Fruit fly (Drosophila melanogaster): Measurements from ENCODE around the gene spas.

spas gene

dm6 chr3R:24038736-24039556, 931 bp downstream of the spas start, which contains the start of gene Miro:
Miro (minus strand) TSS chr3R:24038847.
- peak; percentile 57 for TF ChIP-seq Sox14 (GFP tag; optimal IDR thresholded peaks at IDR 0.05)
- peak; percentile 14 for TF ChIP-seq CG34406 (GFP tag; optimal IDR thresholded peaks at IDR 0.05)
- TF ChIP-seq CG16779 (tag; optimal IDR thresholded peaks at IDR 0.05) = no peak
- no peak for TF ChIP-seq Eip75B (GFP tag; optimal IDR thresholded peaks at IDR 0.05)
- peak; percentile 46; the same call in 2 of the 3 replicates for TF ChIP-seq CG6163 (GFP tag; IDR thresholded peaks at IDR 0.05)
- TF ChIP-seq achi (GFP tag; optimal IDR thresholded peaks at IDR 0.05) = peak; percentile 30
- TF ChIP-seq svp (GFP tag) = peak; percentile 78
- no peak for TF ChIP-seq net (GFP tag; optimal IDR thresholded peaks at IDR 0.05)
- no peak for TF ChIP-seq CG31627 (GFP tag; optimal IDR thresholded peaks at IDR 0.05)
- TF ChIP-seq cyc (GFP tag; optimal IDR thresholded peaks at IDR 0.05) = no peak
- TF ChIP-seq Eip78C (GFP tag) = peak; percentile 82
- no peak for TF ChIP-seq Smox (GFP tag; optimal IDR thresholded peaks at IDR 0.05)
- TF ChIP-seq CG6276 (GFP tag; optimal IDR thresholded peaks at IDR 0.05) = no peak
- no peak for TF ChIP-seq CG11902 (GFP tag; optimal IDR thresholded peaks at IDR 0.05)
- peak; percentile 64 to 74 for TF ChIP-seq ss (GFP tag; optimal IDR thresholded peaks at IDR 0.05)
- no peak for TF ChIP-seq CG10669 (GFP tag; optimal IDR thresholded peaks at IDR 0.05)
- TF ChIP-seq pdm3 (GFP tag; optimal IDR thresholded peaks at IDR 0.05) = peak; percentile 22
- TF ChIP-seq CG3919 (GFP tag; optimal IDR thresholded peaks at IDR 0.05) = peak; percentile 9
- no peak for TF ChIP-seq CG7368 (GFP tag; optimal IDR thresholded peaks at IDR 0.05)
- no peak for TF ChIP-seq CG6854 (GFP tag; optimal IDR thresholded peaks at IDR 0.05)
- peak; percentile 25 for TF ChIP-seq CG6808 (GFP tag; optimal IDR thresholded peaks at IDR 0.05)
- TF ChIP-seq eg (GFP tag; IDR thresholded peaks at IDR 0.05) = 0 out of 3 replicates have a peak, but pooled peaks have one; percentile 11
- TF ChIP-seq CG11294 (GFP tag; IDR thresholded peaks at IDR 0.05) = no peak
- TF ChIP-seq Sox15 (GFP tag; optimal IDR thresholded peaks at IDR 0.05) = no peak
- TF ChIP-seq fkh (GFP tag; optimal IDR thresholded peaks at IDR 0.05) = peak; percentile 34
- peak; percentile 34 for TF ChIP-seq vri (GFP tag; optimal IDR thresholded peaks at IDR 0.05)
- TF ChIP-seq CG9139 (GFP tag; optimal IDR thresholded peaks at IDR 0.05) = no peak
- no peak for TF ChIP-seq CG8319 (GFP tag; optimal IDR thresholded peaks at IDR 0.05)
- no peak for TF ChIP-seq Ets96B (tag; optimal IDR thresholded peaks at IDR 0.05)
- TF ChIP-seq esn (GFP tag; optimal IDR thresholded peaks at IDR 0.05) = peak; percentile 33
- TF ChIP-seq Hr39 (GFP tag; optimal IDR thresholded peaks at IDR 0.05) = no peak
- TF ChIP-seq CG8632 (GFP tag; optimal IDR thresholded peaks at IDR 0.05) = peak; percentile 13
- peak; percentile 50 for TF ChIP-seq Sox102F (GFP tag; optimal IDR thresholded peaks at IDR 0.05)
- TF ChIP-seq CG15336 (GFP tag; IDR thresholded peaks at IDR 0.05) = no peak
- no peak for TF ChIP-seq OdsH (GFP tag; optimal IDR thresholded peaks at IDR 0.05)
- TF ChIP-seq CG6792 (GFP tag; optimal IDR thresholded peaks at IDR 0.05) = peak; percentile 25

- no peak for TF ChIP-seq CG8319 (GFP tag; optimal IDR thresholded peaks at IDR 0.05)
- TF ChIP-seq Hr38 (GFP tag; optimal IDR thresholded peaks at IDR 0.05) = no peak
- TF ChIP-seq CG6163 (GFP tag; IDR thresholded peaks at IDR 0.05) = peak; percentile 58; the same call in 2 of the 3 replicates
- TF ChIP-seq ss (GFP tag; optimal IDR thresholded peaks at IDR 0.05) = peak in 1 of 2 experiments; percentile 23
- TF ChIP-seq Blimp-1 (GFP tag; optimal IDR thresholded peaks at IDR 0.05) = no peak
- peak; percentile 21 for TF ChIP-seq vri (GFP tag; optimal IDR thresholded peaks at IDR 0.05)
- no peak for TF ChIP-seq CG6792 (GFP tag; optimal IDR thresholded peaks at IDR 0.05)
- TF ChIP-seq Met (GFP tag; optimal IDR thresholded peaks at IDR 0.05) = peak; percentile 28
- peak; percentile 83 for TF ChIP-seq Eip78C (GFP tag)
- TF ChIP-seq CG10631 (GFP tag; optimal IDR thresholded peaks at IDR 0.05) = no peak
- TF ChIP-seq lz (GFP tag; optimal IDR thresholded peaks at IDR 0.05) = no peak
- no peak for TF ChIP-seq net (GFP tag; optimal IDR thresholded peaks at IDR 0.05)
- TF ChIP-seq CG8119 (GFP tag; IDR thresholded peaks at IDR 0.05) = no peak
- peak; percentile 99 for TF ChIP-seq Sox14 (GFP tag; optimal IDR thresholded peaks at IDR 0.05)
- TF ChIP-seq CG34406 (GFP tag; optimal IDR thresholded peaks at IDR 0.05) = no peak
- TF ChIP-seq CG4318 (GFP tag; optimal IDR thresholded peaks at IDR 0.05) = no peak
- TF ChIP-seq Eip93F (GFP tag; optimal IDR thresholded peaks at IDR 0.05) = peak; percentile 47
- TF ChIP-seq CG6276 (GFP tag; optimal IDR thresholded peaks at IDR 0.05) = no peak
- peak; percentile 18 for TF ChIP-seq topi (GFP tag; optimal IDR thresholded peaks at IDR 0.05)
- peak; percentile 5 for TF ChIP-seq Eip75B (GFP tag; optimal IDR thresholded peaks at IDR 0.05)
- TF ChIP-seq CG31627 (GFP tag; optimal IDR thresholded peaks at IDR 0.05) = no peak
- TF ChIP-seq svp (GFP tag) = peak; percentile 86
- peak; percentile 2 for TF ChIP-seq CG1621 (tag; optimal IDR thresholded peaks at IDR 0.05)
- no peak for TF ChIP-seq Sox15 (GFP tag; optimal IDR thresholded peaks at IDR 0.05)
- no peak for TF ChIP-seq cyc (GFP tag; optimal IDR thresholded peaks at IDR 0.05)
Measured at dm6 chr3R:24046580-24047225, 8.7 kb downstream of the spas start.
